Fruit fly (Drosophila melanogaster): Measurements from ENCODE around the gene CG6425.

The CG6425 gene

DNA sequence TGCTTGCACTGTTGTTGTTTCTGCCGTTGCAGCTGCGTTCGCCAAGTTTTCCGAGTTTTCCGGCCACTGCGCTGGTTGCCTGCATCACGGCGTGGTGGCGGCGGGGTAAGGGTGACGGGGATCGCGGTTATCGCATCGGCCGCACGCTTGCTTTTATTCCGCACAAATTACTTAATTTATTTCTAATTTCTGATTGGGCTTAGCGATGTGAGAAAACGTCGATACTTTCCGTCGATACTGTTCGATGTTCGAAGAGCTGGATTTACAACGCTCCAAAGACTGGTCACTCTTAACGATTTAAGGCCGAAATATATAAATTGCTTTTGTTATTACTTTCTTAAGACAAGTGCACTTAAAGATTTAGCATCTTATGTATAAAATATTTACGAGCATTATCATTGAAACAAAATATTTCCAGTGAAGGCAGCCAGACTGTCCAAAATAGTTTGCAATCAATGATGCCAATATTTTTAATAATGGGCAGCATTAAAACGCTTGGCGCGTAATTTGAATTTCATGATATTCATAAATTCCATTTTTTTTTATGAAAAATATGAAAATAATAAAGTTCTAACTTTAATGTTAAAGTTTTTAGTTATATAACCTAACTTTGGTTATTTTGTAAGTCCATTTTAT, 7.9 kb upstream of the CG6425 start, which contains the start of gene CG6420:
CG6420 (minus strand) TSS at position 240 of the 636 bp plus-strand sequence.
- TF ChIP-seq D1 (tag; optimal IDR thresholded peaks at IDR 0.05) (no peak), CG4496 (GFP tag; IDR thresholded peaks at IDR 0.05) (peak; percentile 39; the same call in 1 of the 3 replicates), CG32121 (GFP tag; IDR thresholded peaks at IDR 0.05) (no peak), CG12605 (GFP tag; IDR thresholded peaks at IDR 0.05) (no peak), Pif1B (GFP tag; optimal IDR thresholded peaks at IDR 0.05) (no peak), CG9948 (tag; optimal IDR thresholded peaks at IDR 0.05) (no peak), fd96Ca (GFP tag; IDR thresholded peaks at IDR 0.05) (no peak)

DNA sequence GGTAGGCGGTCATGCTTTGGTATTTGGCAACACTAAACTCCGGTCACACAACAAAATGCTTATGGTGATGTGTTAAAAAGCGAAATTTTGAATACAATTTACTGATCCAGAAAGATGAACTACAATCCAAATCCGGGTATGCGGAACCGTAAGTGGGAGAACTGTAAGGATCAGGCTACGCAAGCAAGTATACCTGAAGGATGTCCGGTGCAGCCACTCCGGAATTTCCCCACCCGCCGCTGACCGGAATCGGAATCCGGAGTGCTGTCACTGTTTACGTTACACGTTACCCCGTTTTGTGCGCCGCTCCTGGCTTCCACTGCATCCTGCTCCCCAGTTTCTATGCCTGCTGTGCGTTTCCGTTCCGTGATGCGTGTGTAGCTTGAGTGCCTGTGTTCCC, 675 bp upstream of the CG6425 start, which contains the start of gene Yif1:
Yif1 (plus strand) TSS at position 8 of the 400 bp plus-strand sequence.
- TF ChIP-seq fd96Ca (GFP tag; IDR thresholded peaks at IDR 0.05) (0 out of 3 replicates have a peak, but pooled peaks have one; percentile 8), Pif1B (GFP tag; optimal IDR thresholded peaks at IDR 0.05) (no peak)

DNA sequence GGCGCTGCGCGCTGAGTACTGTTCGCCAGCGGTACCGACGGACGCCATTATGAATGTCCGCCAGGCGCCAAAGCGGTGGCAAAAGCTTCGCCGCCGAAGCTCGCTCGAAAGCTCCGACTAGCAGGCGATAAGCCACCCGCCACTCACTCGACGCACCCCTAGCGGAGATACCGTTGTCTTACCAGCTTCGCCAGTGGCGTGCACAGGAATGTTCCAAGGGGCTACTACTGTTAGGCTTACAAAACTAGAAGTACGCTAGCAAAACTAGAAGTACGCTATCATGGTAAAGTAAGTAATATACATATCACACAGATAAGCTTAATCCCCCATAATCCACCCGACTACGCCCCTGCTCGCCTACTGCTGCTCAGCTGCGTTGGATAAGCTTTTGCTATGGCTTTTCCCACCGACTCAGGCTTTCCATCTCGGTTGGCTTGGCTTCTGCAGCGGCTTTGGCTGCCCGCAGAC, 3.0 kb downstream of the CG6425 start, which contains the start of gene amon:
amon (minus strand) TSS at position 51 of the 468 bp plus-strand sequence.
- peak; percentile 99 for TF ChIP-seq CG4496 (GFP tag; IDR thresholded peaks at IDR 0.05)
- TF ChIP-seq Pif1B (GFP tag; optimal IDR thresholded peaks at IDR 0.05) = peak; percentile 93
- TF ChIP-seq CG13204 (GFP tag; optimal IDR thresholded peaks at IDR 0.05) = peak; percentile 91
- TF ChIP-seq fd96Ca (GFP tag; IDR thresholded peaks at IDR 0.05) = peak; percentile 99
- peak; percentile 97 for TF ChIP-seq Pif1A (GFP tag; optimal IDR thresholded peaks at IDR 0.05)
- TF ChIP-seq CG14655 (GFP tag; optimal IDR thresholded peaks at IDR 0.05) = peak; percentile 94
- peak; percentile 94 for TF ChIP-seq CG8301 (tag; optimal IDR thresholded peaks at IDR 0.05)
- TF ChIP-seq CG10348 (GFP tag; IDR thresholded peaks at IDR 0.05) = peak; percentile 93
- TF ChIP-seq rn (GFP tag; IDR thresholded peaks at IDR 0.05) = peak; percentile 96
- TF ChIP-seq EcR (GFP tag; optimal IDR thresholded peaks at IDR 0.05) = no peak
- TF ChIP-seq CG17806 (tag; optimal IDR thresholded peaks at IDR 0.05) = peak; percentile 95
- TF ChIP-seq CG32121 (GFP tag; IDR thresholded peaks at IDR 0.05) = peak; percentile 98
- peak; percentile 94 for TF ChIP-seq Snoo (tag; optimal IDR thresholded peaks at IDR 0.05)
- TF ChIP-seq gl (tag; optimal IDR thresholded peaks at IDR 0.05) = peak; percentile 94
- TF ChIP-seq CG8159 (tag; optimal IDR thresholded peaks at IDR 0.05) = peak; percentile 96
- TF ChIP-seq D1 (tag; optimal IDR thresholded peaks at IDR 0.05) = no peak
- peak; percentile 97 for TF ChIP-seq CG15710 (tag; optimal IDR thresholded peaks at IDR 0.05)
- TF ChIP-seq CG34367 (tag; optimal IDR thresholded peaks at IDR 0.05) = peak; percentile 95
- peak; percentile 93 for TF ChIP-seq CG9948 (tag; optimal IDR thresholded peaks at IDR 0.05)
- peak; percentile 96 for TF ChIP-seq CG12605 (GFP tag; IDR thresholded peaks at IDR 0.05)
- TF ChIP-seq Ets98B (GFP tag; IDR thresholded peaks at IDR 0.05) = peak; percentile 98

DNA sequence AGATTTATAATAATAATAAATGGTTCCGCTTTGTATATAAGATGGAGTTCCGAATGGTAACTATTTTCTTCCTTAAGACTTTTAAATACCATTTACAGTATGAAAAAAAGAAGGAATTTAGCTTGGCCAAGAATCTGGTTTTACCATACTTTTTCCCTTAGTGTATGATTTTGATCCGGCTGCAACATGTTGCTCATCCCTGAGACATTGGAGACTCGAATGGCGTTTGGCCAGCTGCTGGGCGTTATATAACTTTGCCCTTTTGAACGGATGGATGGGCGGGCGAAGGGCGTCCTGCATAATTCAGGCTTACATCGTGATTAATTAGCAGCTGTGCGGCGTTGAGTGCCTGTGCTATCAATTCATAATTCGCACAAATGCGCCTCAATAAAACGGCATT, 12.9 kb downstream of the CG6425 start:
- TF ChIP-seq CG34367 (tag; optimal IDR thresholded peaks at IDR 0.05) (no peak), gl (tag; optimal IDR thresholded peaks at IDR 0.05) (no peak), CG14655 (GFP tag; optimal IDR thresholded peaks at IDR 0.05) (no peak), Pif1B (GFP tag; optimal IDR thresholded peaks at IDR 0.05) (no peak)

DNA sequence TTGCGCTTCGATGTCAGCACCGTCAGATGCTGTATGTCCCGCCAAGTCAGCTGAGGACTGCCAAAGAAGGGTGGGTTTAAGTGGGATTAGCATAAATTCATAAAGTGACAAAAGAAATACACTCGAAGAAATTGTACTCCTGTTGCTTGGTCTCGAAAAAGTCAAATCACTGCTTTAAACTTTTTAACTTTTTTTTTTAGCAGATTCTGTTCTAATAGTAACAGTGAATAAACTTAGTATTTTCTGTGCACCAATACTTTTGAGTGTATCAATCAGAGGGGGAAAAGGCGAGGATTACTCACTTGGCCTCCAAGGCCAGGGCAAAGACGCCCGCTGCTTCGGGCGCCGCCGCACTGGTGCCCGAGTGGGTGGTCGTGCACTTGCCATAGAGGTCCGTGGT, 17.1 kb downstream of the CG6425 start:
- no peak for TF ChIP-seq CG9948 (tag; optimal IDR thresholded peaks at IDR 0.05)
- TF ChIP-seq CG14655 (GFP tag; optimal IDR thresholded peaks at IDR 0.05) = no peak
- TF ChIP-seq CG34367 (tag; optimal IDR thresholded peaks at IDR 0.05) = no peak
- no peak for TF ChIP-seq D1 (tag; optimal IDR thresholded peaks at IDR 0.05)
- no peak for TF ChIP-seq CG13204 (GFP tag; optimal IDR thresholded peaks at IDR 0.05)
- TF ChIP-seq CG15710 (tag; optimal IDR thresholded peaks at IDR 0.05) = no peak

DNA sequence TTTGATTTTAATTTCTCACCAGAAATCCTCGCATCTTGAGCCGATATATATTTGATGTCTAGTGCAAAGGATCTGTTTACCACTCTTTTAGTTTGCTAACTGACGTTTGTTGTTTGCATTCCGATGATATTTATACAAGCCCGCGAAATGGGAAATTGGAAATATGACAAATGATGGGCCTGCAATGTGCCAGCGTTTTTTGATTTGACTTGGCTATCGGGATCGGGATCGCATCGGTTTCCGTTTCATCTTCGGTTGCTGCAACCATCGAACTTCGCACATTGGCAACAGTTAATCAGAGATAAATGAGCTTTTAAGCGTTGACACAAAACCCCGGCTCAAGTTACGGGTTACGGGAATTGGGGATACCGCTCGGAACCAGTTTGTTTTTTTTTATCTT, 23.7 kb downstream of the CG6425 start, which contains the start of gene TwdlQ:
TwdlQ (minus strand) TSS at position 101 of the 400 bp plus-strand sequence.
- no peak for TF ChIP-seq rn (GFP tag; IDR thresholded peaks at IDR 0.05)
- TF ChIP-seq Pif1A (GFP tag; optimal IDR thresholded peaks at IDR 0.05) = no peak
- TF ChIP-seq CG13204 (GFP tag; optimal IDR thresholded peaks at IDR 0.05) = no peak
- no peak for TF ChIP-seq CG17806 (tag; optimal IDR thresholded peaks at IDR 0.05)
- TF ChIP-seq CG8301 (tag; optimal IDR thresholded peaks at IDR 0.05) = no peak
- TF ChIP-seq gl (tag; optimal IDR thresholded peaks at IDR 0.05) = no peak
- TF ChIP-seq CG14655 (GFP tag; optimal IDR thresholded peaks at IDR 0.05) = no peak
- TF ChIP-seq CG4496 (GFP tag; IDR thresholded peaks at IDR 0.05) = no peak
- TF ChIP-seq EcR (GFP tag; optimal IDR thresholded peaks at IDR 0.05) = no peak
- TF ChIP-seq CG9948 (tag; optimal IDR thresholded peaks at IDR 0.05) = no peak
- no peak for TF ChIP-seq CG8159 (tag; optimal IDR thresholded peaks at IDR 0.05)
- no peak for TF ChIP-seq CG12605 (GFP tag; IDR thresholded peaks at IDR 0.05)
- TF ChIP-seq Snoo (tag; optimal IDR thresholded peaks at IDR 0.05) = no peak
- no peak for TF ChIP-seq CG10348 (GFP tag; IDR thresholded peaks at IDR 0.05)
- no peak for TF ChIP-seq Ets98B (GFP tag; IDR thresholded peaks at IDR 0.05)
- no peak for TF ChIP-seq CG34367 (tag; optimal IDR thresholded peaks at IDR 0.05)
- no peak for TF ChIP-seq D1 (tag; optimal IDR thresholded peaks at IDR 0.05)

DNA sequence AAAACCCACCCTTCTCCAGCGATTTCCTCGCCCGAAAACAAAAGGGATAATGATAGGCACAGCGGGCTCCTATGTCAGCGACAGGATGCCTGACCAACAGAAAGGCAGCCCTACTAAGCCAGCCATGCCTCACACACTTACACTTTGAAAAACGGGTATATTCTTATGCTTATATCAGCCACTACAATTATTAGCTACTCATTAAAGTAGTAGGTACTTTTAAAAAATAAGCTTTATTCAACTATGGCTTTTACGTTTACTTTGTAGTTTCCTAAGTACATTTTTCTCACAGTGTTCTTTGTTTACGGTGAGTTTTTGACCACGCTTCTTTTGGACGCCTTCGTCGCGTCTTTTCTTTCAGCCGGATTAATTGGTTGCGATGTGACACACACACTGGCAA, 27.0 kb downstream of the CG6425 start:
- no peak for TF ChIP-seq D1 (tag; optimal IDR thresholded peaks at IDR 0.05)
